Fruit fly (Drosophila melanogaster) S2 (cell line): ENCODE results near the gene CG5961.

ENCODE experiments used
- CG8478 ChIP-seq: fragments of >200 bp; optimal IDR thresholded peaks from 2 replicates; lab custom pipeline; 2018
- CTCF ChIP-seq, 2 experiments: fragments of >200 bp; optimal IDR thresholded peaks; 2 replicates each; lab custom pipeline; 2018

DNA sequence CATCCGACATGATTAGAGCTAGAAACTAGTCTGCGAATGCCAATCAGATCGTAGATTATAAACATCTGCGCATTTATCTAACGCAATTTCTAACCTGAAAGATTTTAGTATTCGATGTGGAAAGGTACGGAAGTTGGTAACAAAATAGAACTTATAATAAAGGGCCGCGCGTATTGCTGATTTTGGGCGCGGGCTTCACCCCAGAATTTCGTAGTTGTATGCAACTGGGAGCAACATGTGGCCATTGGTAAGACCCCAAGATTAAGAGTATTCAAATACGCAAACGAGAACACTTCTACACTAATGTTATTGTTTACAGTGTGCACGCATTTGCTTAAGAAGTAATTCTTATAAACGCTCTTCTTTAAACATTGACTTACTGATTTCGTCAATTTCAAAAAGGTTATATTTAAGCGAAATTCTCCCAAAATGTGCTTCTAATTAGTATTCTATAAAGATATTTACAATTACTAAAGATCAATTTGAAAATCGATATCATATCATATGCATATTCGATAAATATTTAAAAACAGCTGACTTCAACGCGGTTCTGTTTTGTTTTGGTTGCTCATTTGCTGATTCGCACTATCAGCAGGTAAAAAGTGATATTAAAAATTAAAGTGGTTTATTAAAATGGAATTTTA is at the start of gene CG5961, which contains the start of gene Polr3C:
- no peak for TF ChIP-seq CTCF (optimal IDR thresholded peaks at IDR 0.05; lab: Kevin White, UChicago)
- TF ChIP-seq CG8478 (lab: Kevin White, UChicago): no peak
